Worm (Caenorhabditis elegans): ENCODE data around the gene ttr-23.
A peak's percentile ranks its signal among the peaks of the same experiment; 100 is the strongest.

ttr-23 gene

DNA sequence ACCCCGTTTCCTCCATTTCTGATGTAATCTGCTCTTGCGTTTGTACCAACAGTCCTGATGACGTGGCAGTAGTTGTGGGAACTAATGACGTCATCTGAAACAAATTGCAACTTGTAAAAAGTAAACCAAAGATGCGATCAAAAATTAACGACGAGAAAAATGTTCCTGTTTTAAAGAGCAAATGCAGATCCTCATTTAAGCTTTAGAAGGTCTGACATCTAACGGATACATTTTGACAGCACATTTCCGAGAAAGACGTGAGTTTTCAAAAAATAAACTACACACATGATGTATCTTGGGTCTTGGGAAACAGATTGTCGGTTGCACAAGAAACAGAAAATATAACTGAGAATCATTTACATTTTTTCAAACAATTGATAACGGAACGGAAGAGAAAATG is 25.8 kb upstream of the ttr-23 start, which contains the start of gene H09F14.1:
H09F14.1 (minus strand) TSS at position 101 of the 400 bp plus-strand sequence.
- no peak for TF ChIP-seq fkh-2 (tag; optimal IDR thresholded peaks at IDR 0.05)

ce11 chrV:10602051-10602937 is 12.6 kb upstream of the ttr-23 start, which contains the start of gene H27A22.1:
Gene H27A22.1 (plus strand): TSS chrV:10602555.
- no peak for TF ChIP-seq ceh-16 (tag; optimal IDR thresholded peaks at IDR 0.05)
- peak; percentile 35 for TF ChIP-seq pha-4 (tag; optimal IDR thresholded peaks at IDR 0.05)
- no peak for TF ChIP-seq fkh-10 (GFP tag; optimal IDR thresholded peaks at IDR 0.05)
- peak; percentile 57 for TF ChIP-seq nhr-23 (tag; optimal IDR thresholded peaks at IDR 0.05)

- TF ChIP-seq nhr-76 (tag; optimal IDR thresholded peaks at IDR 0.05) (no peak), elt-2 (tag; optimal IDR thresholded peaks at IDR 0.05) (no peak), fkh-10 (GFP tag; optimal IDR thresholded peaks at IDR 0.05) (no peak), egl-5 (tag; optimal IDR thresholded peaks at IDR 0.05) (no peak), tbx-2 (tag; optimal IDR thresholded peaks at IDR 0.05) (no peak), mml-1 (tag; optimal IDR thresholded peaks at IDR 0.05) (no peak), mdl-1 (tag; optimal IDR thresholded peaks at IDR 0.05) (no peak), ceh-9 (tag; optimal IDR thresholded peaks at IDR 0.05) (no peak), daf-12 (tag; optimal IDR thresholded peaks at IDR 0.05) (no peak), nhr-43 (tag; optimal IDR thresholded peaks at IDR 0.05; ENCODE audit: poor library complexity, severe bottlenecking) (no peak), nhr-67 (tag; optimal IDR thresholded peaks at IDR 0.05) (no peak)
Observed at ce11 chrV:10598670-10599154, 9.1 kb upstream of the ttr-23 start, which contains the start of gene scpl-4. Gene scpl-4 (plus strand): TSS chrV:10599104.

ce11 chrV:10597234-10597633 is 7.6 kb upstream of the ttr-23 start, which contains the start of gene T21C9.13:
Gene T21C9.13 (plus strand): TSS chrV:10597266.
- TF ChIP-seq nhr-77 (tag; optimal IDR thresholded peaks at IDR 0.05) (no peak), ceh-9 (tag; optimal IDR thresholded peaks at IDR 0.05) (no peak), elt-1 (tag; optimal IDR thresholded peaks at IDR 0.05) (no peak)

- TF ChIP-seq lin-15B (tag; optimal IDR thresholded peaks at IDR 0.05) (no peak), R02D3.7 (tag; optimal IDR thresholded peaks at IDR 0.05) (no peak), pha-4 (tag; optimal IDR thresholded peaks at IDR 0.05) (no peak), ceh-28 (tag; optimal IDR thresholded peaks at IDR 0.05) (no peak), unc-62 (GFP tag; optimal IDR thresholded peaks at IDR 0.05) (no peak), snpc-4 (tag; optimal IDR thresholded peaks at IDR 0.05) (no peak), zag-1 (tag; optimal IDR thresholded peaks at IDR 0.05) (no peak), ceh-82 (tag; optimal IDR thresholded peaks at IDR 0.05) (no peak), nhr-237 (tag; optimal IDR thresholded peaks at IDR 0.05) (no peak)
Observed at ce11 chrV:10594810-10595209, 5.2 kb upstream of the ttr-23 start, which contains the start of gene T21C9.11. Gene T21C9.11 (minus strand): TSS chrV:10594910.

ce11 chrV:10592479-10592878 is 2.8 kb upstream of the ttr-23 start, which contains the start of gene T21C9.9:
Gene T21C9.9 (minus strand): TSS chrV:10592579.
- TF ChIP-seq nhr-25 (tag; optimal IDR thresholded peaks at IDR 0.05) (no peak), lin-39 (tag; optimal IDR thresholded peaks at IDR 0.05) (no peak), pha-4 (tag; optimal IDR thresholded peaks at IDR 0.05) (no peak)

- TF ChIP-seq ztf-11 (tag; optimal IDR thresholded peaks at IDR 0.05) (no peak), fos-1 (tag; optimal IDR thresholded peaks at IDR 0.05) (no peak), skn-1 (tag; optimal IDR thresholded peaks at IDR 0.05) (no peak), fkh-2 (tag; optimal IDR thresholded peaks at IDR 0.05) (no peak), nfya-1 (tag; optimal IDR thresholded peaks at IDR 0.05; ENCODE audit: insufficient read depth) (no peak), eor-1 (tag; optimal IDR thresholded peaks at IDR 0.05) (no peak), nhr-11 (tag; optimal IDR thresholded peaks at IDR 0.05) (no peak), nhr-77 (tag; optimal IDR thresholded peaks at IDR 0.05) (no peak), fkh-10 (GFP tag; optimal IDR thresholded peaks at IDR 0.05) (no peak), ceh-28 (tag; optimal IDR thresholded peaks at IDR 0.05) (no peak), mml-1 (tag; optimal IDR thresholded peaks at IDR 0.05) (no peak), ztf-4 (tag; optimal IDR thresholded peaks at IDR 0.05) (no peak), unc-39 (tag; optimal IDR thresholded peaks at IDR 0.05) (no peak), snpc-4 (tag; optimal IDR thresholded peaks at IDR 0.05) (no peak), ceh-9 (tag; optimal IDR thresholded peaks at IDR 0.05) (no peak)
Observed at ce11 chrV:10588694-10589093, 966 bp downstream of the ttr-23 start, which contains the start of gene srg-32. Gene srg-32 (minus strand): TSS chrV:10588794.
